Fruit fly (Drosophila melanogaster) whole organism, embryonic: Measurements from ENCODE around the gene Rab9Fa.

Experiments
- CG10366 ChIP-seq: fragments of 200-800 bp; sonication (Bioruptor generic); IDR thresholded peaks from 2 replicates; pipeline ENCODE4 v1.3.6; 2022; ENCODE audit warnings: missing biosample characterization, missing genetic modification characterization
- CG14965 ChIP-seq: fragments of 200-800 bp; sonication (Bioruptor generic); optimal IDR thresholded peaks from 2 replicates; lab custom pipeline; 2016; ENCODE audit warnings: missing biosample characterization, missing genetic modification characterization, borderline replicate concordance
- CG17385 ChIP-seq: fragments of 200-800 bp; sonication (Bioruptor generic); optimal IDR thresholded peaks from 3 replicates; lab custom pipeline; 2018; ENCODE audit warnings: missing biosample characterization, mild to moderate bottlenecking, missing genetic modification characterization
- CG18599 ChIP-seq: fragments of 200-800 bp; sonication (Bioruptor generic); optimal IDR thresholded peaks from 3 replicates; lab custom pipeline; 2017; ENCODE audit warnings: missing biosample characterization, missing genetic modification characterization, mild to moderate bottlenecking, moderate library complexity, missing genetic modification reagents
- CG2116 ChIP-seq: fragments of 200-800 bp; sonication (Bioruptor generic); optimal IDR thresholded peaks from 3 replicates; lab custom pipeline; 2018; ENCODE audit warnings: missing biosample characterization, mild to moderate bottlenecking, missing genetic modification characterization
- CG31224 ChIP-seq: fragments of 200-800 bp; sonication (Bioruptor generic); IDR thresholded peaks from 2 replicates; pipeline ENCODE4 v1.3.6; 2022; ENCODE audit warnings: missing biosample characterization, missing genetic modification characterization
- CG32532 ChIP-seq: fragments of 200-800 bp; sonication (Bioruptor generic); IDR thresholded peaks from 2 replicates; pipeline ENCODE4 v1.3.6; 2022; ENCODE audit warnings: missing biosample characterization, missing genetic modification characterization
- CG34422 ChIP-seq: fragments of 200-800 bp; sonication (Bioruptor generic); IDR thresholded peaks from 3 replicates; pipeline ENCODE4 v1.3.6; 2022; ENCODE audit warnings: missing biosample characterization, missing genetic modification characterization
- CG5180 ChIP-seq: fragments of 200-800 bp; sonication (Bioruptor generic); optimal IDR thresholded peaks from 3 replicates; lab custom pipeline; 2017; ENCODE audit warnings: missing biosample characterization, missing genetic modification characterization, mild to moderate bottlenecking, moderate library complexity, missing genetic modification reagents
- CG6791 ChIP-seq: fragments of 200-800 bp; sonication (Bioruptor generic); IDR thresholded peaks from 3 replicates; pipeline ENCODE4 v1.3.6; 2022; ENCODE audit warnings: missing biosample characterization, missing genetic modification characterization; ENCODE audit not compliant: partially characterized antibody
- CG7745 ChIP-seq: fragments of 200-800 bp; sonication (Bioruptor generic); optimal IDR thresholded peaks from 2 replicates; lab custom pipeline; 2018; ENCODE audit warnings: missing biosample characterization, mild to moderate bottlenecking, missing genetic modification characterization, moderate library complexity
- CG8290 ChIP-seq, 3 experiments: fragments of 200-800 bp; sonication (Bioruptor generic); optimal IDR thresholded peaks; 2 replicates each; lab custom pipeline; 2016 to 2019; ENCODE audit warnings: missing biosample characterization in 3 of 3, missing genetic modification characterization in 3 of 3, mild to moderate bottlenecking in 2 of 3, moderate library complexity in 1 of 3
- CG9932 ChIP-seq: fragments of 200-800 bp; sonication (Bioruptor generic); IDR thresholded peaks from 2 replicates; pipeline ENCODE4 v1.3.6; 2022; ENCODE audit warnings: missing biosample characterization, missing genetic modification characterization
- CTCF ChIP-seq: fragments of 200-800 bp; sonication (Bioruptor generic); optimal IDR thresholded peaks from 2 replicates; lab custom pipeline; 2017; ENCODE audit warnings: missing biosample characterization, mild to moderate bottlenecking, missing genetic modification characterization, moderate library complexity
- Doc3 ChIP-seq: fragments of 200-800 bp; sonication (Bioruptor generic); IDR thresholded peaks from 3 replicates; pipeline ENCODE4 v1.3.6; 2022; ENCODE audit warnings: missing biosample characterization, missing genetic modification characterization; ENCODE audit not compliant: partially characterized antibody
- Dp ChIP-seq: fragments of 200-800 bp; sonication (Bioruptor generic); optimal IDR thresholded peaks from 2 replicates; lab custom pipeline; 2018; ENCODE audit warnings: missing biosample characterization, mild to moderate bottlenecking, missing genetic modification characterization, moderate library complexity
- Dref ChIP-seq: fragments of 200-800 bp; sonication (Bioruptor generic); IDR thresholded peaks from 2 replicates; pipeline ENCODE4 v1.3.6; 2022; ENCODE audit warnings: missing biosample characterization, missing genetic modification characterization
- E2f2 ChIP-seq: fragments of 200-800 bp; sonication (Bioruptor generic); IDR thresholded peaks from 2 replicates; pipeline ENCODE4 v1.3.6; 2022; ENCODE audit warnings: missing biosample characterization, missing genetic modification characterization
- Ets65A ChIP-seq: fragments of 200-800 bp; sonication (Bioruptor generic); peaks from one replicate; lab custom pipeline; 2016; ENCODE audit warnings: missing biosample characterization, missing genetic modification characterization
- H15 ChIP-seq: fragments of 200-800 bp; sonication (Bioruptor generic); IDR thresholded peaks from 3 replicates; pipeline ENCODE4 v1.3.6; 2022; ENCODE audit warnings: missing biosample characterization, missing genetic modification characterization
- NFAT ChIP-seq: fragments of 200-800 bp; sonication (Bioruptor generic); IDR thresholded peaks from 2 replicates; pipeline ENCODE4 v1.3.6; 2022; ENCODE audit warnings: missing biosample characterization, missing genetic modification characterization
- Opbp ChIP-seq: fragments of 200-800 bp; sonication (Bioruptor generic); IDR thresholded peaks from 3 replicates; pipeline ENCODE4 v1.3.6; 2022; ENCODE audit warnings: missing biosample characterization, missing genetic modification characterization; ENCODE audit not compliant: partially characterized antibody
- Ravus ChIP-seq: fragments of 200-800 bp; sonication (Bioruptor generic); IDR thresholded peaks from 2 replicates; pipeline ENCODE4 v1.3.6; 2022; ENCODE audit warnings: missing biosample characterization, missing genetic modification characterization
- Sry-δ ChIP-seq: fragments of 200-800 bp; sonication (Bioruptor generic); optimal IDR thresholded peaks from 2 replicates; lab custom pipeline; 2016; ENCODE audit warnings: missing biosample characterization, missing genetic modification characterization
- Trl ChIP-seq, 3 experiments: fragments of >200 bp in 2 of 3; fragments of 200-800 bp in 1 of 3; sonication (Bioruptor generic) in 1 of 3; optimal IDR thresholded peaks; 2 replicates in 1 of 3; 3 replicates in 2 of 3; lab custom pipeline; 2016 to 2017; ENCODE audit warnings: missing biosample characterization in 1 of 3, missing genetic modification characterization in 1 of 3
- amos ChIP-seq: fragments of 200-800 bp; sonication (Bioruptor generic); IDR thresholded peaks from 2 replicates; pipeline ENCODE4 v1.3.6; 2022; ENCODE audit warnings: missing biosample characterization, missing genetic modification characterization; ENCODE audit not compliant: partially characterized antibody
- aop ChIP-seq: fragments of 200-800 bp; sonication (Bioruptor generic); IDR thresholded peaks from 2 replicates; pipeline ENCODE4 v1.3.6; 2022; ENCODE audit warnings: missing biosample characterization, missing genetic modification characterization
- bbx ChIP-seq: fragments of 200-800 bp; sonication (Bioruptor generic); IDR thresholded peaks from 2 replicates; pipeline ENCODE4 v1.3.6; 2022; ENCODE audit warnings: missing biosample characterization, missing genetic modification characterization; ENCODE audit not compliant: partially characterized antibody
- bsh ChIP-seq, 2 experiments: fragments of 200-800 bp; sonication (Bioruptor generic); optimal IDR thresholded peaks; 2 replicates each; lab custom pipeline; 2017 to 2018; ENCODE audit warnings: mild to moderate bottlenecking in 2 of 2, missing biosample characterization in 2 of 2, missing genetic modification characterization in 2 of 2, moderate library complexity in 1 of 2
- chm ChIP-seq: fragments of 200-800 bp; sonication (Bioruptor generic); IDR thresholded peaks from 2 replicates; pipeline ENCODE4 v1.3.6; 2022; ENCODE audit warnings: missing biosample characterization, missing genetic modification characterization
- ci ChIP-seq: fragments of 200-800 bp; sonication (Bioruptor generic); IDR thresholded peaks from 3 replicates; pipeline ENCODE4 v1.3.6; 2022; ENCODE audit warnings: missing biosample characterization, missing genetic modification characterization
- crp ChIP-seq, 2 experiments: fragments of 200-800 bp; sonication (Bioruptor generic); optimal IDR thresholded peaks; 2 replicates in 1 of 2; 3 replicates in 1 of 2; lab custom pipeline; 2017; ENCODE audit warnings: missing biosample characterization in 2 of 2, missing genetic modification characterization in 2 of 2, mild to moderate bottlenecking in 1 of 2, moderate library complexity in 1 of 2
- dpn ChIP-seq, 2 experiments: fragments of 200-800 bp; sonication (Bioruptor generic); optimal IDR thresholded peaks; 3 replicates each; lab custom pipeline; 2016; ENCODE audit warnings: missing biosample characterization in 2 of 2, missing genetic modification characterization in 2 of 2
- gfzf ChIP-seq: fragments of 200-800 bp; sonication (Bioruptor generic); optimal IDR thresholded peaks from 2 replicates; lab custom pipeline; 2016; ENCODE audit warnings: missing biosample characterization, mild to moderate bottlenecking, missing genetic modification characterization, moderate library complexity
- hbn ChIP-seq: fragments of 200-800 bp; sonication (Bioruptor generic); IDR thresholded peaks from 2 replicates; pipeline ENCODE4 v1.3.6; 2022; ENCODE audit warnings: missing biosample characterization, missing genetic modification characterization; ENCODE audit not compliant: partially characterized antibody
- lbe ChIP-seq: fragments of 200-800 bp; sonication (Bioruptor generic); optimal IDR thresholded peaks from 2 replicates; lab custom pipeline; 2016; ENCODE audit warnings: missing biosample characterization, mild to moderate bottlenecking, missing genetic modification characterization
- mld ChIP-seq: fragments of 200-800 bp; sonication (Bioruptor generic); IDR thresholded peaks from 3 replicates; pipeline ENCODE4 v1.3.6; 2022; ENCODE audit warnings: missing biosample characterization, missing genetic modification characterization; ENCODE audit not compliant: partially characterized antibody
- odd ChIP-seq: fragments of 200-800 bp; sonication (Bioruptor generic); optimal IDR thresholded peaks from 2 replicates; lab custom pipeline; 2017; ENCODE audit warnings: missing biosample characterization, mild to moderate bottlenecking, missing genetic modification characterization
- pzg ChIP-seq: fragments of 200-800 bp; sonication (Bioruptor generic); optimal IDR thresholded peaks from 3 replicates; lab custom pipeline; 2018; ENCODE audit warnings: missing biosample characterization, mild to moderate bottlenecking, missing genetic modification characterization, moderate library complexity
- sd ChIP-seq: fragments of 200-800 bp; sonication (Bioruptor generic); optimal IDR thresholded peaks from 3 replicates; lab custom pipeline; 2018; ENCODE audit warnings: missing biosample characterization, mild to moderate bottlenecking, missing genetic modification characterization, moderate library complexity
- sna ChIP-seq: fragments of 200-800 bp; sonication (Bioruptor generic); IDR thresholded peaks from 2 replicates; pipeline ENCODE4 v1.3.6; 2022; ENCODE audit warnings: missing biosample characterization, missing genetic modification characterization; ENCODE audit not compliant: partially characterized antibody
- sqz ChIP-seq: fragments of 200-800 bp; sonication (Bioruptor generic); optimal IDR thresholded peaks from 3 replicates; lab custom pipeline; 2018; ENCODE audit warnings: missing biosample characterization, mild to moderate bottlenecking, missing genetic modification characterization
- stwl ChIP-seq: fragments of 200-800 bp; sonication (Bioruptor generic); optimal IDR thresholded peaks from 3 replicates; lab custom pipeline; 2018; ENCODE audit warnings: missing biosample characterization, mild to moderate bottlenecking, missing genetic modification characterization, moderate library complexity
- unc-4 ChIP-seq: fragments of 200-800 bp; sonication (Bioruptor generic); IDR thresholded peaks from 2 replicates; pipeline ENCODE4 v1.3.6; 2022; ENCODE audit warnings: missing biosample characterization, missing genetic modification characterization; ENCODE audit not compliant: partially characterized antibody
- vvl ChIP-seq: fragments of 200-800 bp; sonication (Bioruptor generic); IDR thresholded peaks from 2 replicates; pipeline ENCODE4 v1.3.6; 2022; ENCODE audit warnings: missing biosample characterization, missing genetic modification characterization

The Rab9Fa gene

dm6 chrX:10930553-10931092, 20.2 kb downstream of the Rab9Fa start, which contains the start of gene Myo10A (continued):
- TF ChIP-seq Ravus (GFP tag; lab: Robert Waterston, UW), result no peak
- 0 out of 2 replicates have a peak, but pooled peaks have one; percentile 13 for TF ChIP-seq unc-4
- no peak for TF ChIP-seq odd (GFP tag; lab: Kevin White, UChicago)
- TF ChIP-seq CG32532, result 0 out of 2 replicates have a peak, but pooled peaks have one; percentile 29
- TF ChIP-seq CG34422, result 0 out of 3 replicates have a peak, but pooled peaks have one; percentile 21
- no peak for TF ChIP-seq CG7745 (tag; lab: Kevin White, UChicago)
- TF ChIP-seq dpn (GFP tag; optimal IDR thresholded peaks at IDR 0.05; lab: Kevin White, UChicago), result no peak
- TF ChIP-seq CG8290 (GFP tag; optimal IDR thresholded peaks at IDR 0.05; lab: Kevin White, UChicago), result no peak
- peak in 1 of 2 experiments; percentile 5 for TF ChIP-seq CG8290 (tag; optimal IDR thresholded peaks at IDR 0.05; lab: Kevin White, UChicago)
- TF ChIP-seq vvl (GFP tag; lab: Robert Waterston, UW), result peak; percentile 21; the same call in 1 of the 2 replicates
- 0 out of 3 replicates have a peak, but pooled peaks have one; percentile 40 for TF ChIP-seq CG6791 (GFP tag; lab: Robert Waterston, UW)
- TF ChIP-seq ci, result peak; percentile 39; the same call in 1 of the 3 replicates
- no peak for TF ChIP-seq CG14965 (GFP tag; lab: Kevin White, UChicago)
- no peak for TF ChIP-seq CG17385 (GFP tag; lab: Kevin White, UChicago)
- 0 out of 2 replicates have a peak, but pooled peaks have one; percentile 17 for TF ChIP-seq NFAT (GFP tag; lab: Robert Waterston, UW)
- 0 out of 2 replicates have a peak, but pooled peaks have one; percentile 28 for TF ChIP-seq chm (GFP tag; lab: Robert Waterston, UW)
- TF ChIP-seq sqz (GFP tag; lab: Kevin White, UChicago), result peak; percentile 50
- no peak for TF ChIP-seq aop (GFP tag; lab: Robert Waterston, UW)
- peak; percentile 59 for TF ChIP-seq sd
- TF ChIP-seq CG5180 (GFP tag; lab: Kevin White, UChicago), result peak; percentile 7
- TF ChIP-seq CG9932 (GFP tag; lab: Robert Waterston, UW), result peak; percentile 37; the same call in 1 of the 2 replicates
- TF ChIP-seq Ets65A (GFP tag; lab: Kevin White, UChicago), result peak; percentile 23
- 0 out of 3 replicates have a peak, but pooled peaks have one; percentile 14 for TF ChIP-seq Opbp (GFP tag; lab: Robert Waterston, UW)
- 0 out of 2 replicates have a peak, but pooled peaks have one; percentile 31 for TF ChIP-seq bbx

- TF ChIP-seq lbe (GFP tag; lab: Kevin White, UChicago) (no peak), Sry-δ (GFP tag; lab: Kevin White, UChicago) (peak; percentile 21), CG8290 (GFP tag; optimal IDR thresholded peaks at IDR 0.05; lab: Kevin White, UChicago) (peak; percentile 41), CG8290 (tag; optimal IDR thresholded peaks at IDR 0.05; lab: Kevin White, UChicago) (no peak), Dref (GFP tag; lab: Robert Waterston, UW) (peak; percentile 65), amos (GFP tag; lab: Robert Waterston, UW) (peak; percentile 59), Trl (optimal IDR thresholded peaks at IDR 0.05; lab: Kevin White, UChicago) (peak in 1 of 2 experiments; percentile 4), Trl (GFP tag; optimal IDR thresholded peaks at IDR 0.05; lab: Kevin White, UChicago) (no peak), gfzf (GFP tag; lab: Kevin White, UChicago) (peak; percentile 65), Opbp (GFP tag; lab: Robert Waterston, UW) (peak; percentile 62; the same call in 2 of the 3 replicates), crp (GFP tag; optimal IDR thresholded peaks at IDR 0.05; lab: Kevin White, UChicago) (peak in 1 of 2 experiments; percentile 1), CG6791 (GFP tag; lab: Robert Waterston, UW) (peak; percentile 78), H15 (no peak), CG10366 (GFP tag; lab: Robert Waterston, UW) (no peak), E2f2 (GFP tag; lab: Robert Waterston, UW) (peak; percentile 76), CTCF (no peak), unc-4 (peak; percentile 61), stwl (tag; lab: Kevin White, UChicago) (peak; percentile 100), CG31224 (GFP tag; lab: Robert Waterston, UW) (no peak), bsh (GFP tag; optimal IDR thresholded peaks at IDR 0.05; lab: Kevin White, UChicago) (no peak), hbn (peak; percentile 61), CG18599 (GFP tag; lab: Kevin White, UChicago) (no peak), CG2116 (peak; percentile 18), mld (GFP tag; lab: Robert Waterston, UW) (0 out of 3 replicates have a peak, but pooled peaks have one; percentile 22), Dp (GFP tag; lab: Kevin White, UChicago) (peak; percentile 61), Doc3 (peak; percentile 44; the same call in 2 of the 3 replicates), pzg (GFP tag; lab: Kevin White, UChicago) (peak; percentile 31), sna (GFP tag; lab: Robert Waterston, UW) (0 out of 2 replicates have a peak, but pooled peaks have one; percentile 54)
These were observed 21.2 kb downstream of the Rab9Fa start for dm6 chrX:10929613-10930012.
